Worm (Caenorhabditis elegans) whole organism, mixed stage, embryonic: ENCODE results near the gene F27E5.5.

ENCODE experiments used
- M03D4.4 ChIP-seq: sonication (generic microtip); optimal IDR thresholded peaks from 2 replicates; lab custom pipeline; 2017; ENCODE audit warnings: mild to moderate bottlenecking, missing genetic modification characterization, missing compliant biosample characterization
- bed-3 ChIP-seq: fragments of 200-800 bp; sonication (Bioruptor generic); optimal IDR thresholded peaks from 3 replicates; lab custom pipeline; 2018; ENCODE audit warnings: mild to moderate bottlenecking, missing genetic modification characterization, moderate library complexity, missing compliant biosample characterization
- elt-3 ChIP-seq: fragments of 150-350 bp; optimal IDR thresholded peaks from 2 replicates; lab custom pipeline; 2014; ENCODE audit warnings: missing biosample characterization, missing genetic modification characterization
- flh-1 ChIP-seq: fragments of 200-800 bp; sonication (Bioruptor generic); optimal IDR thresholded peaks from 2 replicates; lab custom pipeline; 2018; ENCODE audit warnings: mild to moderate bottlenecking, missing genetic modification characterization, moderate library complexity, missing compliant biosample characterization
- hlh-1 ChIP-seq: fragments of 150-350 bp; optimal IDR thresholded peaks from 2 replicates; lab custom pipeline; 2014; ENCODE audit warnings: missing biosample characterization, missing genetic modification reagents, missing genetic modification characterization
- lsy-2 ChIP-seq: fragments of 150-350 bp; optimal IDR thresholded peaks from 2 replicates; lab custom pipeline; 2014; ENCODE audit warnings: missing biosample characterization, missing genetic modification characterization
- nhr-28 ChIP-seq: fragments of 150-350 bp; optimal IDR thresholded peaks from 2 replicates; lab custom pipeline; 2014; ENCODE audit warnings: missing biosample characterization, missing genetic modification characterization
- nhr-76 ChIP-seq: sonication (generic microtip); optimal IDR thresholded peaks from 2 replicates; lab custom pipeline; 2017; ENCODE audit warnings: missing biosample characterization, missing genetic modification characterization
- snpc-4 ChIP-seq: fragments of 150-350 bp; optimal IDR thresholded peaks from 2 replicates; lab custom pipeline; 2014; ENCODE audit warnings: missing biosample characterization, missing genetic modification characterization
- unc-120 ChIP-seq: sonication (generic microtip); optimal IDR thresholded peaks from 2 replicates; lab custom pipeline; 2017; ENCODE audit warnings: missing genetic modification characterization, missing compliant biosample characterization; ENCODE audit not compliant: poor library complexity, severe bottlenecking
- unc-62 ChIP-seq: fragments of 150-350 bp; optimal IDR thresholded peaks from 2 replicates; lab custom pipeline; 2014; ENCODE audit warnings: missing biosample characterization, missing genetic modification reagents, missing genetic modification characterization

DNA sequence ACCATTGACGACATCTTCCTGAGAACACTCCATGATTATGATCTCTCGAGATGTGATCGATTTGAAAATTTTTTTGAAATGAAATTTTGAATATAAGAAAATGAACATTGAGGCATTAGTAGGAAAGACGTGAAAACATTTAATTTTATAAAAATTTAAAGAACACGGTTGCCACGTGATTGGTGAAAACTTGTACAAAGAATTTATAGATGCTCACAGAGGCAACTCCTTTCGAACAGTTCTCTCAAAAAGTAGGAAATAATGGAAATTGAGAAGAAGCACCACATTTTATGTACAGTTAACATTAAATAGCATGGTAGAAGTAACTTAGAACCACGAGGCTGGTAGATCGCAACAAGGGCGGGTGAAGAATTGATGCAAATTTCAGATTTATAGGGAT is 24.8 kb downstream of the F27E5.5 start, which contains the start of gene ZK945.6:
- TF ChIP-seq snpc-4 (tag; lab: Kevin White, UChicago), result no peak
- TF ChIP-seq lsy-2, result no peak
- no peak for TF ChIP-seq nhr-28 (tag; lab: Kevin White, UChicago)
- no peak for TF ChIP-seq flh-1
- no peak for TF ChIP-seq nhr-76 (tag; lab: Kevin White, UChicago)
- TF ChIP-seq unc-62, result no peak
- no peak for TF ChIP-seq hlh-1 (tag; lab: Kevin White, UChicago)
- no peak for TF ChIP-seq unc-120 (tag; lab: Kevin White, UChicago)
- no peak for TF ChIP-seq bed-3
- no peak for TF ChIP-seq elt-3
- TF ChIP-seq M03D4.4 (tag; lab: Kevin White, UChicago), result no peak
